Worm (Caenorhabditis elegans) whole organism, midembryonic: ENCODE results near the gene Y53C12A.3.

ENCODE experiments used
- T22C8.4 ChIP-seq: fragments of 200-800 bp; sonication (Bioruptor generic); IDR thresholded peaks from 2 replicates; pipeline ENCODE4 v1.3.6; 2022; ENCODE audit warnings: missing genetic modification characterization, missing compliant biosample characterization
- flt-1 ChIP-seq: fragments of 200-800 bp; sonication (Bioruptor generic); IDR thresholded peaks from 2 replicates; pipeline ENCODE4 v1.3.6; 2022; ENCODE audit warnings: missing genetic modification characterization, missing compliant biosample characterization
- klf-2 ChIP-seq: fragments of 200-800 bp; sonication (Bioruptor generic); conservative IDR thresholded peaks from 2 replicates; pipeline ENCODE4 v1.3.6; 2022; ENCODE audit warnings: missing genetic modification reagents, missing genetic modification characterization, missing compliant biosample characterization
- med-1 ChIP-seq: sonication (generic microtip); optimal IDR thresholded peaks from 2 replicates; lab custom pipeline; 2017; ENCODE audit warnings: missing genetic modification characterization, mild to moderate bottlenecking, missing compliant biosample characterization, antibody characterized with exemption, missing genetic modification reagents; ENCODE audit not compliant: insufficient read depth
- ref-1 ChIP-seq: fragments of 200-800 bp; sonication (Bioruptor generic); conservative IDR thresholded peaks from 2 replicates; pipeline ENCODE4 v1.3.6; 2022; ENCODE audit warnings: missing genetic modification reagents, missing genetic modification characterization, missing compliant biosample characterization
- ztf-23 ChIP-seq: fragments of 200-800 bp; sonication (Bioruptor generic); IDR thresholded peaks from 2 replicates; pipeline ENCODE4 v1.3.6; 2022; ENCODE audit warnings: missing genetic modification reagents, missing genetic modification characterization, missing compliant biosample characterization
- ztf-29 ChIP-seq: fragments of 200-800 bp; sonication (Bioruptor generic); IDR thresholded peaks from 2 replicates; pipeline ENCODE4 v1.3.6; 2022; ENCODE audit warnings: missing genetic modification reagents, missing genetic modification characterization, missing compliant biosample characterization

DNA sequence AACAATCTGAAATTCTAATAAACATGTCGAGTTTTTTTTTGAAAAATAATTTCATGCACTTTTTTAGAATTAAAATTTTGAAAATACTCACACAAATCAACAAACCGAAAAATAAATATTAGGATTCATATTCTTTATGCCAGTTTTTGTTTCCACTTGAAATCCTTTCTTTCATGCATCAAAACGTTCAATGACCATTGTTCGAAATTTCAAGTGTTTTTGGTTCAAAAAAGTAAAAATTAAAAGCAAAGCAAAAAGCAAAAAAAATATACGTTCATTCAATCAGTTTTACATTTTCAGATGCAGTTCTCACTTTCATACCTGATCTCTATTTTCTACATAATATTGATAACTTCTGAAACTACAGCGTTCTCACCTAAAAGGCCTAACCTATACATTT lies 47.7 kb upstream of the Y53C12A.3 start, which contains the start of gene ZK1321.1:
- TF ChIP-seq T22C8.4 (GFP tag; lab: Robert Waterston, UW) (no peak), ref-1 (GFP tag; lab: Robert Waterston, UW) (no peak), med-1 (GFP tag; lab: Kevin White, UChicago) (no peak), flt-1 (GFP tag; lab: Robert Waterston, UW) (no peak), ztf-29 (GFP tag; lab: Robert Waterston, UW) (no peak), klf-2 (GFP tag; lab: Robert Waterston, UW) (no peak), ztf-23 (GFP tag; lab: Robert Waterston, UW) (no peak)
